Worm (Caenorhabditis elegans) whole organism, L3 larva: ENCODE data around the gene Y54H5A.2.

ENCODE experiments used
- fkh-10 ChIP-seq: sonication (generic microtip); optimal IDR thresholded peaks from 2 replicates; lab custom pipeline; 2017; ENCODE audit warnings: missing biosample characterization, missing genetic modification reagents, missing genetic modification characterization
- nhr-11 ChIP-seq: fragments of 150-350 bp; optimal IDR thresholded peaks from 2 replicates; lab custom pipeline; 2014; ENCODE audit warnings: missing biosample characterization, missing genetic modification characterization
- unc-62 ChIP-seq: fragments of 150-350 bp; sonication (generic microtip); optimal IDR thresholded peaks from 4 replicates; lab custom pipeline; 2014; ENCODE audit warnings: missing biosample characterization, missing genetic modification reagents, missing genetic modification characterization

DNA sequence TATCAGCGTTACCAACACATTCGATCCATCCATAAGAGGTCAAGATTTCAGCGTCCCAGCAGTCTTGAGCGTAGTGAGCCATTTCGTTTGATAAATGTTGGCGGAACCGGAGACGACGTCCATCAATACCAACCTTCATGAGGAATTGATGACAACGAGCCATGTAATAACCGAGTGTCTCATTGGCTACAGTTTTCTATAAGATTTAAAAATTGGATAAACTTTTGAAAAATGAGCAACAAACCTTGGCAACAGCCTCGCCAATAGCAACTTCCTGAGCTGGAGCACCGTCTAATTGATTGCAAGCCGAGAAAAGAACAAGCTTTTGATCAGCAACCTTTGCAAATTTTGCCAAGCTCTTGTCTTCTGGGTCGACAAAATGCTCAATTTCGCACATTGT, 11.4 kb upstream of the Y54H5A.2 start:
- TF ChIP-seq nhr-11 (tag; lab: Kevin White, UChicago) (no peak), fkh-10 (GFP tag; lab: Kevin White, UChicago) (no peak), unc-62 (GFP tag; lab: Kevin White, UChicago) (no peak)
